Worm (Caenorhabditis elegans) whole organism, L4/young adult: ENCODE results near the gene rabr-1.

Experiments
- W03F9.2 ChIP-seq: fragments of 150-350 bp; optimal IDR thresholded peaks from 2 replicates; lab custom pipeline; 2014; ENCODE audit warnings: missing biosample characterization, missing genetic modification characterization
- dao-5 ChIP-seq: sonication (generic microtip); optimal IDR thresholded peaks from 2 replicates; lab custom pipeline; 2016; ENCODE audit warnings: missing genotype, missing genetic modification characterization, moderate library complexity, missing compliant biosample characterization
- him-1 ChIP-seq: sonication (generic microtip); optimal IDR thresholded peaks from 2 replicates; lab custom pipeline; 2016; ENCODE audit warnings: missing genotype, missing genetic modification reagents, missing genetic modification characterization, missing compliant biosample characterization

- TF ChIP-seq him-1 (tag; lab: Kevin White, UChicago) (no peak), W03F9.2 (no peak), dao-5 (tag; lab: Kevin White, UChicago) (no peak)
Observed at ce11 chrX:2506738-2507137, 10.8 kb downstream of the rabr-1 start.
